Fruit fly (Drosophila melanogaster) whole organism, embryonic: ENCODE measurements around the gene CG14537.

ENCODE experiments used
- CG10267 ChIP-seq: fragments of 200-800 bp; sonication (Bioruptor generic); optimal IDR thresholded peaks from 2 replicates; lab custom pipeline; 2018; ENCODE audit warnings: missing biosample characterization, mild to moderate bottlenecking, missing genetic modification characterization, moderate library complexity
- CG10565 ChIP-seq: fragments of 200-800 bp; sonication (Bioruptor generic); optimal IDR thresholded peaks from 3 replicates; lab custom pipeline; 2016; ENCODE audit warnings: missing biosample characterization, mild to moderate bottlenecking, missing genetic modification characterization
- CG11093 ChIP-seq: fragments of 200-800 bp; sonication (Bioruptor generic); IDR thresholded peaks from 3 replicates; pipeline ENCODE4 v1.3.6; 2022; ENCODE audit warnings: missing biosample characterization, missing genetic modification characterization
- CG14014 ChIP-seq: fragments of 200-800 bp; sonication (Bioruptor generic); IDR thresholded peaks from 2 replicates; pipeline ENCODE4 v1.3.6; 2022; ENCODE audit warnings: missing biosample characterization, missing genetic modification characterization
- CG14441 ChIP-seq: fragments of 200-800 bp; sonication (Bioruptor generic); IDR thresholded peaks from 2 replicates; pipeline ENCODE4 v1.3.6; 2022; ENCODE audit warnings: missing biosample characterization, missing genetic modification characterization
- CG16813 ChIP-seq: fragments of 200-800 bp; sonication (Bioruptor generic); IDR thresholded peaks from 3 replicates; pipeline ENCODE4 v1.3.6; 2022; ENCODE audit warnings: missing biosample characterization, missing genetic modification characterization; ENCODE audit not compliant: partially characterized antibody
- CG17328 ChIP-seq: fragments of 200-800 bp; sonication (Bioruptor generic); IDR thresholded peaks from 2 replicates; pipeline ENCODE4 v1.3.6; 2022; ENCODE audit warnings: missing biosample characterization, missing genetic modification characterization
- CG17829 ChIP-seq: fragments of 200-800 bp; optimal IDR thresholded peaks from 2 replicates; lab custom pipeline; 2019; ENCODE audit warnings: missing biosample characterization, mild to moderate bottlenecking, missing genetic modification characterization, moderate library complexity
- CG1832 ChIP-seq: fragments of 200-800 bp; sonication (Bioruptor generic); optimal IDR thresholded peaks from 2 replicates; lab custom pipeline; 2017; ENCODE audit warnings: missing biosample characterization, mild to moderate bottlenecking, missing genetic modification characterization, inconsistent platforms
- CG31224 ChIP-seq: fragments of 200-800 bp; sonication (Bioruptor generic); IDR thresholded peaks from 2 replicates; pipeline ENCODE4 v1.3.6; 2022; ENCODE audit warnings: missing biosample characterization, missing genetic modification characterization
- CG34376 ChIP-seq: fragments of 200-800 bp; sonication (Bioruptor generic); optimal IDR thresholded peaks from 2 replicates; lab custom pipeline; 2018; ENCODE audit warnings: missing biosample characterization, mild to moderate bottlenecking, missing genetic modification characterization
- CG4617 ChIP-seq: fragments of 200-800 bp; sonication (Bioruptor generic); optimal IDR thresholded peaks from 3 replicates; lab custom pipeline; 2016; ENCODE audit warnings: missing biosample characterization, missing genetic modification characterization, borderline replicate concordance
- CG4730 ChIP-seq: fragments of 200-800 bp; sonication (Bioruptor generic); IDR thresholded peaks from 2 replicates; pipeline ENCODE4 v1.3.6; 2022; ENCODE audit warnings: missing biosample characterization, missing genetic modification characterization
- CG7271 ChIP-seq: fragments of 200-800 bp; sonication (Bioruptor generic); optimal IDR thresholded peaks from 2 replicates; lab custom pipeline; 2018; ENCODE audit warnings: missing biosample characterization, mild to moderate bottlenecking, missing genetic modification characterization, moderate library complexity
- CG8765 ChIP-seq: fragments of 200-800 bp; sonication (Bioruptor generic); IDR thresholded peaks from 2 replicates; pipeline ENCODE4 v1.3.6; 2022; ENCODE audit warnings: missing biosample characterization, missing genetic modification characterization
- CHES-1-like ChIP-seq: fragments of 200-800 bp; sonication (Bioruptor generic); optimal IDR thresholded peaks from 2 replicates; lab custom pipeline; 2016; ENCODE audit warnings: missing biosample characterization, missing genetic modification characterization
- Dad ChIP-seq: fragments of 200-800 bp; sonication (Bioruptor generic); optimal IDR thresholded peaks from 3 replicates; lab custom pipeline; 2016; ENCODE audit warnings: missing biosample characterization, missing genetic modification characterization
- Eip74EF ChIP-seq, 2 experiments: fragments of 200-800 bp in 1 of 2; fragments of >200 bp in 1 of 2; sonication (Bioruptor generic) in 1 of 2; optimal IDR thresholded peaks; 2 replicates each; lab custom pipeline; 2017 to 2019; ENCODE audit warnings: missing biosample characterization in 2 of 2, missing genetic modification characterization in 2 of 2, mild to moderate bottlenecking in 1 of 2, moderate library complexity in 1 of 2
- Hr78 ChIP-seq, 2 experiments: fragments of 200-800 bp in 1 of 2; fragments of >200 bp in 1 of 2; sonication (Bioruptor generic) in 1 of 2; optimal IDR thresholded peaks; 2 replicates each; lab custom pipeline; 2017 to 2019; ENCODE audit warnings: missing biosample characterization in 2 of 2, missing genetic modification characterization in 2 of 2, mild to moderate bottlenecking in 1 of 2, moderate library complexity in 1 of 2
- Jarid2 ChIP-seq: fragments of 200-800 bp; sonication (Bioruptor generic); optimal IDR thresholded peaks from 3 replicates; lab custom pipeline; 2017; ENCODE audit warnings: mild to moderate bottlenecking, missing biosample characterization, missing genetic modification reagents, missing genetic modification characterization
- Lim3 ChIP-seq: fragments of 200-800 bp; sonication (Bioruptor generic); IDR thresholded peaks from 2 replicates; pipeline ENCODE4 v1.3.6; 2022; ENCODE audit warnings: missing biosample characterization, missing genetic modification characterization
- MESR4 ChIP-seq: fragments of 200-800 bp; sonication (Bioruptor generic); optimal IDR thresholded peaks from 2 replicates; lab custom pipeline; 2018; ENCODE audit warnings: missing biosample characterization, mild to moderate bottlenecking, missing genetic modification characterization, moderate library complexity
- Mad ChIP-seq: fragments of 200-800 bp; sonication (Bioruptor generic); optimal IDR thresholded peaks from 2 replicates; lab custom pipeline; 2016; ENCODE audit warnings: missing biosample characterization, missing genetic modification characterization
- Max ChIP-seq: fragments of 200-800 bp; sonication (Bioruptor generic); optimal IDR thresholded peaks from 2 replicates; lab custom pipeline; 2016; ENCODE audit warnings: missing biosample characterization, mild to moderate bottlenecking, missing genetic modification characterization
- Nf-YA ChIP-seq: fragments of 200-800 bp; sonication (Bioruptor generic); IDR thresholded peaks from 2 replicates; pipeline ENCODE4 v1.3.6; 2022; ENCODE audit warnings: missing biosample characterization, missing genetic modification characterization
- Nf-YB ChIP-seq: fragments of 200-800 bp; sonication (Bioruptor generic); optimal IDR thresholded peaks from 3 replicates; lab custom pipeline; 2019; ENCODE audit warnings: missing biosample characterization, mild to moderate bottlenecking, missing genetic modification characterization, moderate library complexity
- Rfx ChIP-seq: fragments of 200-800 bp; sonication (Bioruptor generic); IDR thresholded peaks from 2 replicates; pipeline ENCODE4 v1.3.6; 2022; ENCODE audit warnings: missing biosample characterization, missing genetic modification characterization
- Sry-β ChIP-seq: fragments of 200-800 bp; sonication (Bioruptor generic); optimal IDR thresholded peaks from 2 replicates; lab custom pipeline; 2018; ENCODE audit warnings: missing biosample characterization, mild to moderate bottlenecking, missing genetic modification characterization, moderate library complexity
- Xbp1 ChIP-seq: fragments of 200-800 bp; sonication (Bioruptor generic); optimal IDR thresholded peaks from 3 replicates; lab custom pipeline; 2016; ENCODE audit warnings: missing biosample characterization, mild to moderate bottlenecking, missing genetic modification characterization
- abd-A ChIP-seq: fragments of 200-800 bp; sonication (Bioruptor generic); optimal IDR thresholded peaks from 3 replicates; lab custom pipeline; 2019; ENCODE audit warnings: missing biosample characterization, mild to moderate bottlenecking, missing genetic modification characterization, moderate library complexity
- aop ChIP-seq: fragments of 200-800 bp; sonication (Bioruptor generic); IDR thresholded peaks from 2 replicates; pipeline ENCODE4 v1.3.6; 2022; ENCODE audit warnings: missing biosample characterization, missing genetic modification characterization
- chinmo ChIP-seq: fragments of 200-800 bp; sonication (Bioruptor generic); IDR thresholded peaks from 4 replicates; pipeline ENCODE4 v1.3.6; 2022; ENCODE audit warnings: missing biosample characterization, missing genetic modification characterization; ENCODE audit not compliant: partially characterized antibody
- danr ChIP-seq: fragments of 200-800 bp; sonication (Bioruptor generic); IDR thresholded peaks from 2 replicates; pipeline ENCODE4 v1.3.6; 2022; ENCODE audit warnings: missing biosample characterization, missing genetic modification characterization
- dati ChIP-seq: fragments of 200-800 bp; sonication (Bioruptor generic); IDR thresholded peaks from 2 replicates; pipeline ENCODE4 v1.3.6; 2022; ENCODE audit warnings: missing biosample characterization, missing genetic modification characterization
- dysf ChIP-seq: fragments of 200-800 bp; sonication (Bioruptor generic); IDR thresholded peaks from 3 replicates; pipeline ENCODE4 v1.3.6; 2022; ENCODE audit warnings: missing biosample characterization, missing genetic modification characterization
- eyg ChIP-seq: fragments of 200-800 bp; sonication (Bioruptor generic); optimal IDR thresholded peaks from 3 replicates; lab custom pipeline; 2016; ENCODE audit warnings: missing biosample characterization, missing genetic modification characterization
- gcm2 ChIP-seq: fragments of 200-800 bp; sonication (Bioruptor generic); optimal IDR thresholded peaks from 2 replicates; lab custom pipeline; 2016; ENCODE audit warnings: missing biosample characterization, missing genetic modification characterization
- gem ChIP-seq: fragments of 200-800 bp; sonication (Bioruptor generic); optimal IDR thresholded peaks from 2 replicates; lab custom pipeline; 2019; ENCODE audit warnings: missing biosample characterization, mild to moderate bottlenecking, missing genetic modification characterization, moderate library complexity
- kah ChIP-seq: fragments of 200-800 bp; sonication (Bioruptor generic); optimal IDR thresholded peaks from 2 replicates; lab custom pipeline; 2018; ENCODE audit warnings: missing biosample characterization, mild to moderate bottlenecking, missing genetic modification characterization
- nerfin-2 ChIP-seq: fragments of 200-800 bp; sonication (Bioruptor generic); IDR thresholded peaks from 2 replicates; pipeline ENCODE4 v1.3.6; 2022; ENCODE audit warnings: missing biosample characterization, missing genetic modification characterization; ENCODE audit not compliant: partially characterized antibody
- pan ChIP-seq, 4 experiments: fragments of >200 bp in 3 of 4; fragments of 200-800 bp in 1 of 4; sonication (Bioruptor generic) in 1 of 4; optimal IDR thresholded peaks in 3 of 4; IDR thresholded peaks in 1 of 4; 2 replicates each; pipeline versions ENCODE4 v1.3.6 to Lab custom; 2017 to 2022; ENCODE audit warnings: missing biosample characterization in 2 of 4, missing genetic modification characterization in 2 of 4, mixed read lengths in 1 of 4
- pzg ChIP-seq: fragments of 200-800 bp; sonication (Bioruptor generic); optimal IDR thresholded peaks from 3 replicates; lab custom pipeline; 2018; ENCODE audit warnings: missing biosample characterization, mild to moderate bottlenecking, missing genetic modification characterization, moderate library complexity
- ranshi ChIP-seq: fragments of 200-800 bp; sonication (Bioruptor generic); IDR thresholded peaks from 2 replicates; pipeline ENCODE4 v1.3.6; 2022; ENCODE audit warnings: missing biosample characterization, missing genetic modification characterization
- sd ChIP-seq: fragments of 200-800 bp; sonication (Bioruptor generic); optimal IDR thresholded peaks from 3 replicates; lab custom pipeline; 2018; ENCODE audit warnings: missing biosample characterization, mild to moderate bottlenecking, missing genetic modification characterization, moderate library complexity
- sisA ChIP-seq: fragments of 200-800 bp; sonication (Bioruptor generic); IDR thresholded peaks from 2 replicates; pipeline ENCODE4 v1.3.6; 2022; ENCODE audit warnings: missing biosample characterization, missing genetic modification characterization
- trh ChIP-seq: fragments of 200-800 bp; sonication (Bioruptor generic); optimal IDR thresholded peaks from 2 replicates; lab custom pipeline; 2016; ENCODE audit warnings: missing biosample characterization, missing genetic modification characterization
- unc-4 ChIP-seq: fragments of 200-800 bp; sonication (Bioruptor generic); IDR thresholded peaks from 2 replicates; pipeline ENCODE4 v1.3.6; 2022; ENCODE audit warnings: missing biosample characterization, missing genetic modification characterization; ENCODE audit not compliant: partially characterized antibody
- usp ChIP-seq: fragments of >200 bp; optimal IDR thresholded peaks from 2 replicates; lab custom pipeline; 2017; ENCODE audit warnings: missing biosample characterization, missing genetic modification characterization
- yki ChIP-seq: fragments of >200 bp; optimal IDR thresholded peaks from 3 replicates; lab custom pipeline; 2018
- zfh2 ChIP-seq: fragments of 200-800 bp; sonication (Bioruptor generic); optimal IDR thresholded peaks from 2 replicates; lab custom pipeline; 2016; ENCODE audit warnings: missing biosample characterization, missing genetic modification characterization

The CG14537 gene

DNA sequence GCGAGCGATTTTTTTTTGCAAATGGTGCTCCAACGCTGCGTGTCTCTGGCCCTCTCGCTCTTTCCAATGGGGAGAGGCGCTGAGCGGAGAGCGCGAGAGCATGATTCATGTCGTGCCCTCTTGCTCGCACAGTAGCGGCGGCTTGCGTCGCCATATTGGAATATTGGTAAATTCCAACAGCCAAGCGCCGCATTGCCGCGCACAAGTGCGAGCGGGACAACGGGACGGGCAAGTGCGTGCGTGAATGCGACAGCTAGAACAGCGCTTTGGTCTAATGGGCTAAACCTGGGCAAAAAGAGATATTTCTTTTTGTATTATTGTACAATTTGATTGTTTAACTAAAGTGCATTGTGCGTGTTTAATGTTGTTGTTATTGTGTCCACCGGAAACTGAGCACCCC, 12.0 kb upstream of the CG14537 start (continued):
- TF ChIP-seq yki, result peak; percentile 27
- no peak for TF ChIP-seq sisA (GFP tag; lab: Robert Waterston, UW)
- no peak for TF ChIP-seq CG10565 (GFP tag; lab: Kevin White, UChicago)
- TF ChIP-seq Jarid2 (GFP tag; lab: Kevin White, UChicago), result no peak
- no peak for TF ChIP-seq CHES-1-like
- TF ChIP-seq CG14014 (GFP tag; lab: Robert Waterston, UW), result 0 out of 2 replicates have a peak, but pooled peaks have one; percentile 27
- TF ChIP-seq CG31224 (GFP tag; lab: Robert Waterston, UW), result no peak
- TF ChIP-seq CG4617 (GFP tag; lab: Kevin White, UChicago), result peak; percentile 73
- no peak for TF ChIP-seq Mad (GFP tag; lab: Kevin White, UChicago)
- peak; percentile 78; the same call in 1 of the 4 replicates for TF ChIP-seq chinmo
- no peak for TF ChIP-seq CG17328
- TF ChIP-seq CG1832 (GFP tag; lab: Kevin White, UChicago), result peak; percentile 99
- TF ChIP-seq danr (GFP tag; lab: Robert Waterston, UW), result no peak
- TF ChIP-seq Sry-β (GFP tag; lab: Kevin White, UChicago), result no peak
- peak; percentile 1 for TF ChIP-seq kah (GFP tag; lab: Kevin White, UChicago)
- TF ChIP-seq zfh2, result no peak
- peak; percentile 49 for TF ChIP-seq Nf-YB (GFP tag; lab: Kevin White, UChicago)
- no peak for TF ChIP-seq CG34376 (GFP tag; lab: Kevin White, UChicago)
- peak; percentile 59 for TF ChIP-seq CG17829 (tag; lab: Kevin White, UChicago)
- TF ChIP-seq MESR4, result peak; percentile 13
- no peak for TF ChIP-seq CG11093 (GFP tag; lab: Robert Waterston, UW)
- peak; percentile 13 for TF ChIP-seq Xbp1 (GFP tag; lab: Kevin White, UChicago)
- TF ChIP-seq Dad (GFP tag; lab: Kevin White, UChicago), result no peak
- TF ChIP-seq CG10267 (tag; lab: Kevin White, UChicago), result no peak
- TF ChIP-seq unc-4 (GFP tag; lab: Robert Waterston, UW), result no peak
- 0 out of 2 replicates have a peak, but pooled peaks have one; percentile 59 for TF ChIP-seq CG8765
- TF ChIP-seq CG7271 (tag; lab: Kevin White, UChicago), result no peak
- TF ChIP-seq CG14441 (GFP tag; lab: Robert Waterston, UW), result 0 out of 2 replicates have a peak, but pooled peaks have one; percentile 36
- no peak for TF ChIP-seq Hr78 (GFP tag; optimal IDR thresholded peaks at IDR 0.05; lab: Kevin White, UChicago)
- peak; percentile 88 for TF ChIP-seq abd-A (tag; lab: Kevin White, UChicago)
- no peak for TF ChIP-seq gem (tag; lab: Kevin White, UChicago)
- peak; percentile 51 for TF ChIP-seq gcm2
- TF ChIP-seq dati, result no peak
- no peak for TF ChIP-seq Lim3 (GFP tag; lab: Robert Waterston, UW)
- TF ChIP-seq usp (GFP tag; lab: Kevin White, UChicago), result no peak
- peak; percentile 43; the same call in 1 of the 2 replicates for TF ChIP-seq Rfx (GFP tag; lab: Robert Waterston, UW)
- no peak for TF ChIP-seq dysf (GFP tag; lab: Robert Waterston, UW)
- no peak for TF ChIP-seq pan (optimal IDR thresholded peaks at IDR 0.05; lab: Kevin White, UChicago)
- TF ChIP-seq pan (GFP tag; optimal IDR thresholded peaks at IDR 0.05 in 1 of 2, IDR thresholded peaks at IDR 0.05 in 1 of 2), result peak in 1 of 2 experiments; percentile 39
- TF ChIP-seq eyg (GFP tag; lab: Kevin White, UChicago), result no peak
- TF ChIP-seq ranshi (GFP tag; lab: Robert Waterston, UW), result no peak
- TF ChIP-seq Max (GFP tag; lab: Kevin White, UChicago), result peak; percentile 29
- no peak for TF ChIP-seq aop (GFP tag; lab: Robert Waterston, UW)
- peak; percentile 28 for TF ChIP-seq pzg (GFP tag; lab: Kevin White, UChicago)
- peak; percentile 100 for TF ChIP-seq sd (tag; lab: Kevin White, UChicago)
- 0 out of 2 replicates have a peak, but pooled peaks have one; percentile 42 for TF ChIP-seq nerfin-2 (GFP tag; lab: Robert Waterston, UW)
- TF ChIP-seq Nf-YA, result no peak
- no peak for TF ChIP-seq Eip74EF (GFP tag; optimal IDR thresholded peaks at IDR 0.05; lab: Kevin White, UChicago)
- TF ChIP-seq CG16813 (GFP tag; lab: Robert Waterston, UW), result peak; percentile 56; the same call in 1 of the 3 replicates
- no peak for TF ChIP-seq trh (GFP tag; lab: Kevin White, UChicago)
- TF ChIP-seq CG4730, result no peak
